Worm (Caenorhabditis elegans): Measurements from ENCODE around the gene F13H8.12.

Gene F13H8.12

DNA sequence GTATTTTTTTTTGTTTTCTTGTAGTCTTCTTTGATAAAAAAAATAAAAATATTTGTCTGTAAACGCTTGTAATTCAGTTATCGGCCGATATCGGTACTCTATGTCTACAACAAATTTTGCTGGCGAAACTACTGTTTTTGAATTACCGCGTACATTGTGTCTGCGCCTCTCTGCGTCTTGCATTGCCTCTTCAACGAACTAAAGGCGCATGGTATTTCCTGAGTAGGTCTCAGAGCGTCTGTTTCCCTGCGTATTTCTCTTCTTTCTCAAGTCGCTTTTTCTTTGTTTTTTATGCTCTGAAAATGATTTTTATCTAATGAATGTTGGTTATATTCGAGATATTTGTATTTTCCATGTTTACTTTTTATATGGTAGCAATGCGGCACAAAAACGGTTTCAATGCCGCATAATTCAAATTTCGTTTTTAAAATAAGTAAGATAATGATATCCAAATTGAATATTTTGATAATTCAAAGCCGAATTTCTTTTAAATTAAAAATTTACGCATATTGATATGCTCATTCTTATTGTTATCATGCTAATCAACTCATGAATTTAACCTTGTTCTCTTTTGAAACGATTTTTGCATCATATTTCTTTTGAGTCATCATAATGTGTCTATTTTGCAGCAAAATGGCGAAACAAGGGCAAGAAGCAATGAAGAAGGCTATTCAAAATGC, 11.4 kb upstream of the F13H8.12 start, which contains the start of gene phb-2 (continued):
- no peak for TF ChIP-seq lag-1 (GFP tag; IDR thresholded peaks at IDR 0.05)
- no peak for TF ChIP-seq cebp-2 (GFP tag; IDR thresholded peaks at IDR 0.05)
- TF ChIP-seq ztf-18 (tag; optimal IDR thresholded peaks at IDR 0.05): peak; percentile 27
- TF ChIP-seq ztf-3 (GFP tag; optimal IDR thresholded peaks at IDR 0.05): no peak
- TF ChIP-seq nfyb-1 (GFP tag; IDR thresholded peaks at IDR 0.05): peak; percentile 58; the same call in 1 of the 2 replicates
- no peak for TF ChIP-seq sdz-38 (tag; optimal IDR thresholded peaks at IDR 0.05)
- TF ChIP-seq egrh-3 (GFP tag; IDR thresholded peaks at IDR 0.05): no peak
- 0 out of 2 replicates have a peak, but pooled peaks have one; percentile 25 for TF ChIP-seq madf-8 (GFP tag; conservative IDR thresholded peaks at IDR 0.05)
- no peak for TF ChIP-seq akir-1 (GFP tag; optimal IDR thresholded peaks at IDR 0.05)
- no peak for TF ChIP-seq fkh-3 (tag; optimal IDR thresholded peaks at IDR 0.05)
- peak; percentile 41; the same call in 1 of the 2 replicates for TF ChIP-seq ceh-100 (GFP tag; IDR thresholded peaks at IDR 0.05)
- no peak for TF ChIP-seq F52B5.7 (tag; optimal IDR thresholded peaks at IDR 0.05)
- TF ChIP-seq snpc-1.3 (tag; optimal IDR thresholded peaks at IDR 0.05; ENCODE audit: insufficient read depth): peak; percentile 64
- no peak for TF ChIP-seq rec-8 (tag; optimal IDR thresholded peaks at IDR 0.05)
- no peak for TF ChIP-seq zfh-2 (GFP tag; conservative IDR thresholded peaks at IDR 0.05)
- no peak for TF ChIP-seq Y67H2A.10 (GFP tag; conservative IDR thresholded peaks at IDR 0.05)
- TF ChIP-seq F57A8.1 (GFP tag; optimal IDR thresholded peaks at IDR 0.05): no peak
- TF ChIP-seq attf-3 (GFP tag; conservative IDR thresholded peaks at IDR 0.05): no peak
- TF ChIP-seq ceh-79 (tag; optimal IDR thresholded peaks at IDR 0.05): no peak
- TF ChIP-seq tbx-9 (tag; optimal IDR thresholded peaks at IDR 0.05; ENCODE audit: borderline replicate concordance): no peak
- TF ChIP-seq unc-62 (GFP tag; optimal IDR thresholded peaks at IDR 0.05): no peak
- TF ChIP-seq somi-1 (GFP tag; optimal IDR thresholded peaks at IDR 0.05): no peak
- TF ChIP-seq ceh-27 (GFP tag; optimal IDR thresholded peaks at IDR 0.05): peak; percentile 68
- no peak for TF ChIP-seq B0261.1 (tag; optimal IDR thresholded peaks at IDR 0.05)
- TF ChIP-seq F55B11.4 (tag; optimal IDR thresholded peaks at IDR 0.05; ENCODE audit: borderline replicate concordance, insufficient read depth): no peak
- TF ChIP-seq sptf-2 (GFP tag; optimal IDR thresholded peaks at IDR 0.05): no peak
- TF ChIP-seq tbp1 (GFP tag; optimal IDR thresholded peaks at IDR 0.05): peak; percentile 49
- peak; percentile 84 for TF ChIP-seq F33H1.4 (GFP tag; IDR thresholded peaks at IDR 0.05)
- 0 out of 2 replicates have a peak, but pooled peaks have one; percentile 29 for TF ChIP-seq Y53G8AR.9 (GFP tag; conservative IDR thresholded peaks at IDR 0.05)
- no peak for TF ChIP-seq nhr-120 (GFP tag; IDR thresholded peaks at IDR 0.05)
- TF ChIP-seq athp-1 (tag; optimal IDR thresholded peaks at IDR 0.05): no peak
- no peak for TF ChIP-seq ztf-6 (GFP tag; IDR thresholded peaks at IDR 0.05)
- TF ChIP-seq repo-1 (tag; optimal IDR thresholded peaks at IDR 0.05): no peak
- peak; percentile 51 for TF ChIP-seq pha-4 (tag; optimal IDR thresholded peaks at IDR 0.05)
- TF ChIP-seq F57C9.4 (tag; optimal IDR thresholded peaks at IDR 0.05): no peak
- TF ChIP-seq madf-3 (GFP tag; IDR thresholded peaks at IDR 0.05): no peak
- peak; percentile 55 for TF ChIP-seq madf-6 (GFP tag; IDR thresholded peaks at IDR 0.05)
- no peak for TF ChIP-seq B0035.1 (tag; optimal IDR thresholded peaks at IDR 0.05)
- TF ChIP-seq nfya-2 (GFP tag; IDR thresholded peaks at IDR 0.05): no peak
- peak; percentile 39; the same call in 1 of the 2 replicates for TF ChIP-seq C17E4.6 (GFP tag; IDR thresholded peaks at IDR 0.05)
- TF ChIP-seq hlh-26 (GFP tag; conservative IDR thresholded peaks at IDR 0.05): no peak
- no peak for TF ChIP-seq hsf-1 (GFP tag; IDR thresholded peaks at IDR 0.05)
- TF ChIP-seq ceh-91 (GFP tag; IDR thresholded peaks at IDR 0.05): peak; percentile 52
- TF ChIP-seq mxl-1 (tag; optimal IDR thresholded peaks at IDR 0.05): no peak
- peak; percentile 26; the same call in 1 of the 2 replicates for TF ChIP-seq lin-26 (GFP tag; IDR thresholded peaks at IDR 0.05)
- TF ChIP-seq lsl-1 (GFP tag; optimal IDR thresholded peaks at IDR 0.05): peak; percentile 50
- no peak for TF ChIP-seq aptf-2 (GFP tag; conservative IDR thresholded peaks at IDR 0.05)
- no peak for TF ChIP-seq F37B4.10 (GFP tag; IDR thresholded peaks at IDR 0.05)
